Fruit fly (Drosophila melanogaster) S2 (cell line): Measurements from ENCODE around the gene hid.

Experiments
- CG8478 ChIP-seq: fragments of >200 bp; optimal IDR thresholded peaks from 2 replicates; lab custom pipeline; 2018
- CTCF ChIP-seq, 2 experiments: fragments of >200 bp; optimal IDR thresholded peaks; 2 replicates each; lab custom pipeline; 2018

dm6 chr3L:18212237-18212653 lies 26.8 kb upstream of the hid start:
- TF ChIP-seq CG8478 (lab: Kevin White, UChicago) (no peak), CTCF (optimal IDR thresholded peaks at IDR 0.05; lab: Kevin White, UChicago) (no peak)
